Fruit fly (Drosophila melanogaster): ENCODE measurements around the gene t-cup.

The t-cup gene

dm6 chr2L:12464065-12464464 lies 33.1 kb downstream of the t-cup start (continued):
- TF ChIP-seq CG13287 (GFP tag; IDR thresholded peaks at IDR 0.05; ENCODE audit: partially characterized antibody) = no peak
- TF ChIP-seq grau (tag; optimal IDR thresholded peaks at IDR 0.05) = no peak
- no peak for TF ChIP-seq CG16813 (GFP tag; IDR thresholded peaks at IDR 0.05; ENCODE audit: partially characterized antibody)
- no peak for TF ChIP-seq chif (GFP tag; optimal IDR thresholded peaks at IDR 0.05)
- TF ChIP-seq toy (GFP tag; IDR thresholded peaks at IDR 0.05) = no peak
- TF ChIP-seq Pdp1 (GFP tag; optimal IDR thresholded peaks at IDR 0.05) = peak in 1 of 2 experiments; percentile 1
- TF ChIP-seq B-H2 (GFP tag; optimal IDR thresholded peaks at IDR 0.05) = peak; percentile 40
- no peak for TF ChIP-seq Dip3 (GFP tag; optimal IDR thresholded peaks at IDR 0.05)
- TF ChIP-seq CG13624 (GFP tag; optimal IDR thresholded peaks at IDR 0.05) = no peak
- TF ChIP-seq CG15601 (tag; optimal IDR thresholded peaks at IDR 0.05) = no peak
- no peak for TF ChIP-seq Ets97D (GFP tag; optimal IDR thresholded peaks at IDR 0.05)
- TF ChIP-seq prd (optimal IDR thresholded peaks at IDR 0.05) = no peak
- no peak for TF ChIP-seq prd (GFP tag; IDR thresholded peaks at IDR 0.05)
- TF ChIP-seq Bgb (GFP tag; IDR thresholded peaks at IDR 0.05; ENCODE audit: partially characterized antibody) = no peak
- TF ChIP-seq Stat92E (GFP tag; optimal IDR thresholded peaks at IDR 0.05) = no peak
- no peak for TF ChIP-seq CG9817 (tag; optimal IDR thresholded peaks at IDR 0.05)
- TF ChIP-seq CG32772 (GFP tag; IDR thresholded peaks at IDR 0.05) = no peak
- TF ChIP-seq CG5953 (GFP tag; IDR thresholded peaks at IDR 0.05) = 0 out of 2 replicates have a peak, but pooled peaks have one; percentile 8
- no peak for TF ChIP-seq CG31224 (GFP tag; IDR thresholded peaks at IDR 0.05)
- TF ChIP-seq tin (GFP tag; optimal IDR thresholded peaks at IDR 0.05) = no peak
- no peak for TF ChIP-seq CG9215 (GFP tag; IDR thresholded peaks at IDR 0.05)
- no peak for TF ChIP-seq nau (GFP tag; optimal IDR thresholded peaks at IDR 0.05)
- TF ChIP-seq Sry-β (GFP tag; optimal IDR thresholded peaks at IDR 0.05) = no peak
- TF ChIP-seq bab2 (GFP tag; optimal IDR thresholded peaks at IDR 0.05) = no peak
- no peak for TF ChIP-seq ato (GFP tag; IDR thresholded peaks at IDR 0.05; ENCODE audit: partially characterized antibody)
- TF ChIP-seq E2f2 (GFP tag; IDR thresholded peaks at IDR 0.05) = 0 out of 2 replicates have a peak, but pooled peaks have one; percentile 8
- TF ChIP-seq en (GFP tag; optimal IDR thresholded peaks at IDR 0.05) = no peak
- TF ChIP-seq CG12236 (GFP tag; optimal IDR thresholded peaks at IDR 0.05) = no peak

- no peak for TF ChIP-seq peb (GFP tag; IDR thresholded peaks at IDR 0.05)
- no peak for TF ChIP-seq CG6689 (GFP tag; IDR thresholded peaks at IDR 0.05)
- TF ChIP-seq fru (optimal IDR thresholded peaks at IDR 0.05) = no peak
- peak; percentile 67 for TF ChIP-seq CG10543 (GFP tag; optimal IDR thresholded peaks at IDR 0.05)
- no peak for TF ChIP-seq bcd (GFP tag; optimal IDR thresholded peaks at IDR 0.05)
- TF ChIP-seq jigr1 (GFP tag; IDR thresholded peaks at IDR 0.05) = no peak
- peak; percentile 2 for TF ChIP-seq schlank (tag; optimal IDR thresholded peaks at IDR 0.05)
- no peak for TF ChIP-seq MESR4 (GFP tag; optimal IDR thresholded peaks at IDR 0.05)
- TF ChIP-seq CG13424 (tag; optimal IDR thresholded peaks at IDR 0.05) = peak; percentile 31
- TF ChIP-seq Kr (GFP tag; optimal IDR thresholded peaks at IDR 0.05) = no peak
- TF ChIP-seq Vsx1 (GFP tag; optimal IDR thresholded peaks at IDR 0.05) = peak; percentile 35
- TF ChIP-seq trem (tag; optimal IDR thresholded peaks at IDR 0.05) = no peak
- TF ChIP-seq crol (GFP tag; IDR thresholded peaks at IDR 0.05) = peak; percentile 57; the same call in 1 of the 2 replicates
- no peak for TF ChIP-seq lbe (GFP tag; optimal IDR thresholded peaks at IDR 0.05)
- peak; percentile 6 for TF ChIP-seq CG8281 (tag; optimal IDR thresholded peaks at IDR 0.05)
- TF ChIP-seq CG8388 (GFP tag; optimal IDR thresholded peaks at IDR 0.05) = no peak
- no peak for TF ChIP-seq da (GFP tag; optimal IDR thresholded peaks at IDR 0.05)
- TF ChIP-seq luna (GFP tag; optimal IDR thresholded peaks at IDR 0.05) = no peak
- TF ChIP-seq chinmo (GFP tag; IDR thresholded peaks at IDR 0.05; ENCODE audit: partially characterized antibody) = 0 out of 4 replicates have a peak, but pooled peaks have one; percentile 68
- no peak for TF ChIP-seq Ada2b (GFP tag; IDR thresholded peaks at IDR 0.05)
- TF ChIP-seq CG32767 (GFP tag; IDR thresholded peaks at IDR 0.05) = no peak
- peak; percentile 5 for TF ChIP-seq CG11398 (GFP tag; optimal IDR thresholded peaks at IDR 0.05)
- TF ChIP-seq CG2678 (tag; optimal IDR thresholded peaks at IDR 0.05) = peak; percentile 58
- peak; percentile 66 for TF ChIP-seq CG1233 (GFP tag; optimal IDR thresholded peaks at IDR 0.05)
- no peak for TF ChIP-seq CG12155 (GFP tag; optimal IDR thresholded peaks at IDR 0.05)
Observed at dm6 chr2L:12463037-12463436, 34.1 kb downstream of the t-cup start.
